Worm (Caenorhabditis elegans) whole organism, midembryonic: ENCODE results near the gene msp-33.
"Not testable (repeated sequence)": the region's sequence is repeated elsewhere in the genome, so short reads cannot be mapped to it uniquely, and the experiment has no call there.

Experiments used
- T22C8.4 ChIP-seq: fragments of 200-800 bp; sonication (Bioruptor generic); IDR thresholded peaks from 2 replicates; pipeline ENCODE4 v1.3.6; 2022; ENCODE audit warnings: missing genetic modification characterization, missing compliant biosample characterization
- cog-1 ChIP-seq: sonication (generic microtip); optimal IDR thresholded peaks from 2 replicates; lab custom pipeline; 2016; ENCODE audit warnings: missing genetic modification characterization, missing compliant biosample characterization
- flt-1 ChIP-seq: fragments of 200-800 bp; sonication (Bioruptor generic); IDR thresholded peaks from 2 replicates; pipeline ENCODE4 v1.3.6; 2022; ENCODE audit warnings: missing genetic modification characterization, missing compliant biosample characterization
- klf-2 ChIP-seq: fragments of 200-800 bp; sonication (Bioruptor generic); conservative IDR thresholded peaks from 2 replicates; pipeline ENCODE4 v1.3.6; 2022; ENCODE audit warnings: missing genetic modification reagents, missing genetic modification characterization, missing compliant biosample characterization
- med-1 ChIP-seq: sonication (generic microtip); optimal IDR thresholded peaks from 2 replicates; lab custom pipeline; 2017; ENCODE audit warnings: missing genetic modification characterization, mild to moderate bottlenecking, missing compliant biosample characterization, antibody characterized with exemption, missing genetic modification reagents; ENCODE audit not compliant: insufficient read depth
- ref-1 ChIP-seq: fragments of 200-800 bp; sonication (Bioruptor generic); conservative IDR thresholded peaks from 2 replicates; pipeline ENCODE4 v1.3.6; 2022; ENCODE audit warnings: missing genetic modification reagents, missing genetic modification characterization, missing compliant biosample characterization
- tab-1 ChIP-seq: fragments of 200-800 bp; sonication (Bioruptor generic); IDR thresholded peaks from 2 replicates; pipeline ENCODE4 v1.3.6; 2022; ENCODE audit warnings: missing genetic modification characterization, missing compliant biosample characterization
- ztf-23 ChIP-seq: fragments of 200-800 bp; sonication (Bioruptor generic); IDR thresholded peaks from 2 replicates; pipeline ENCODE4 v1.3.6; 2022; ENCODE audit warnings: missing genetic modification reagents, missing genetic modification characterization, missing compliant biosample characterization
- ztf-29 ChIP-seq: fragments of 200-800 bp; sonication (Bioruptor generic); IDR thresholded peaks from 2 replicates; pipeline ENCODE4 v1.3.6; 2022; ENCODE audit warnings: missing genetic modification reagents, missing genetic modification characterization, missing compliant biosample characterization

msp-33 gene

DNA sequence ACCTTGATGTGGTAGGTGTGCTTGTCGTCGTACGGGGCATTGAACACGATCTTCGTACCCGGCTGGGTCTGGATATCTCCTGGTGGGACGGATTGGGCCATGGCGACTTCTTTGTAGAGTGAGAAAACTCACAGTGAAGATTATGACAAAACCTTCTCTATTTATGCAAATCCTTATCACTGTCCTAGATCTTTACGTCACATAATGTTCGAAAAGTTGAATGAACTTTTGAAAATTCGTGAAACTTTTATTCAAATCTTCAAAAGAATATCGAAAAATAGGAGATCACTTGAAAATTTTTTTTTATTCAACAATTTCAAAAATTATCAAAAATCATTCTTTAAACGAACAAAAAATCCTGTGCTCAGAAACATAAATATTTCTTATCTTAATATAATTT, at the start of gene msp-33:
Gene msp-33 (minus strand): TSS at position 101 of the 400 bp plus-strand sequence.
- TF ChIP-seq ztf-29 (GFP tag; lab: Robert Waterston, UW) (no peak), T22C8.4 (GFP tag; lab: Robert Waterston, UW) (no peak), ztf-23 (no peak), tab-1 (no peak), ref-1 (GFP tag; lab: Robert Waterston, UW) (no peak), klf-2 (no peak), med-1 (no peak), cog-1 (tag; lab: Kevin White, UChicago) (no peak), flt-1 (GFP tag; lab: Robert Waterston, UW) (no peak)

DNA sequence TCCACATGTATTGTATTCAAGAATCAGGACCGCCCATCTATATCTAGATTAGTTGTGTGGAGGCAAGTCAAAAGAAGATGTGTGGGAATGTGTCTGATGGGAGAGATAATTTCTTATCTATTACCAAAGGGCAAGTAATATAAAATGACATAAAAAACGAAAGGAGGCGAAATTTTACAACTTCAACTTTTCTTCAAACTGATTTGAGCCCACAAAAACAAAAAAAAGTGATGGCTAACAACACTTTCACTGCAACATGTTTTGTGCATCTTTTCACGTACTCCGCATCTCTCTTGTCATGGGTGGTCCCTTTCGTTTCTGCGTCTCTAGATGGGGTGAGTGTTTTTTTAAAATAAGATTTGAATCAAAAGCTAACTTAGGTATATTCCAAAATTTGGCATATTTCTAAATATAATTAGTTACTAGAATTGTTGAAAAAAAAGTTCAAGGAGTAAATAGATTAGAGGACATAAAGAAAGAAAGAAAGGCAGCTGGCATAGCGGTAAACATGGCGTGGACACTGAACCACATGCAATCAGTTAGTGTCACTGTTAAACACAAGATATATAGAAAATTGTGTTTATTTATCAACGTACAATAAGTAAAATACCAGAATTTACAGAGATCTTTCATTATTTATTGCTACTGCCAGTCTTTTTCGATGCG, 49.2 kb upstream of the msp-33 start, which contains the start of gene ZK546.19:
Gene ZK546.19 (plus strand): TSS at position 186 of the 666 bp plus-strand sequence.
- TF ChIP-seq ztf-29 (GFP tag; lab: Robert Waterston, UW) (no peak), klf-2 (no peak), T22C8.4 (GFP tag; lab: Robert Waterston, UW) (no peak), cog-1 (tag; lab: Kevin White, UChicago) (no peak), flt-1 (GFP tag; lab: Robert Waterston, UW) (no peak), ref-1 (GFP tag; lab: Robert Waterston, UW) (no peak), ztf-23 (no peak), med-1 (no peak), tab-1 (no peak)

DNA sequence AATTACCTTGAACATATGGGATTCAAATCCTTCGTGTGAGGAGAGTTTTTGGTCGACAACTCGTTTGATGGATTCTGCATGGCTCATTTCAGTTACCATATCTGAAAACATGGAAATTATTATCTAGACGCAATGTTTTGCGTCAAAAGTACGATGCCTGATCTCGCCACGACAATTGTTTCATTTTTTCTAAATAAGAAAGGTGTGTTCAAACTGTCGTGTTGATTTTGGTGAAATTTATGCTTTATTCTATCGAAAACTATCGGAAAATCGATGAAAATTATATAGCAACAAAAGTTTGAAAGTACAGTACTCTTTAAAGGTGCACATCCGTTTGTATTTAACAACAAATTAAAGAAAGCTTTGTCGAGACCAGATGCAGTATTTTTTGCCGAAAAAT, 48.6 kb upstream of the msp-33 start, which contains the start of gene cblc-1:
Gene cblc-1 (minus strand): TSS at position 101 of the 400 bp plus-strand sequence.
- TF ChIP-seq ztf-23 (no peak), T22C8.4 (GFP tag; lab: Robert Waterston, UW) (no peak), tab-1 (no peak), flt-1 (GFP tag; lab: Robert Waterston, UW) (no peak), ztf-29 (GFP tag; lab: Robert Waterston, UW) (no peak), klf-2 (no peak), cog-1 (tag; lab: Kevin White, UChicago) (no peak), med-1 (no peak), ref-1 (GFP tag; lab: Robert Waterston, UW) (no peak)

DNA sequence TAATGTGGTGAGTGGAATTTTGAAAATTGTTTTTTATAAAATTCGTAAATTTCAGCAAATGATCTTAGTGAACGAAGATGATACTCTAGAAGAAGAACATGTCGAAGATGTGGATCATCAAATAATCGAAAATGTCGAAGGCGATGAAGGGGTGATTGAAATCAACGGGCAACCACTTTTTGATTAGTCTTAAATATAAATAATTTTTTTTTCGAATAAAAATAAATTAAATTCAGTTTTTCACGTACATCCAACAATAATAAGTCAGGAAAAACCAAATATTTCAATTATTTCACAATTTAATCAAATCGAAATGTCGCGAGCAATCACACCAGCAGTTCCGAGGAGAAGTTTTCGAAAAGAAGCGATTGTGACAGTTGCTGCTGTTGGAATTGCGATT, 45.2 kb upstream of the msp-33 start, which contains the start of gene ZK546.4:
Gene ZK546.4 (plus strand): TSS at position 301 of the 400 bp plus-strand sequence.
- TF ChIP-seq cog-1 (tag; lab: Kevin White, UChicago) (no peak), T22C8.4 (GFP tag; lab: Robert Waterston, UW) (no peak), flt-1 (GFP tag; lab: Robert Waterston, UW) (no peak), klf-2 (no peak), med-1 (no peak), ref-1 (GFP tag; lab: Robert Waterston, UW) (no peak), tab-1 (no peak), ztf-23 (no peak), ztf-29 (GFP tag; lab: Robert Waterston, UW) (no peak)

DNA sequence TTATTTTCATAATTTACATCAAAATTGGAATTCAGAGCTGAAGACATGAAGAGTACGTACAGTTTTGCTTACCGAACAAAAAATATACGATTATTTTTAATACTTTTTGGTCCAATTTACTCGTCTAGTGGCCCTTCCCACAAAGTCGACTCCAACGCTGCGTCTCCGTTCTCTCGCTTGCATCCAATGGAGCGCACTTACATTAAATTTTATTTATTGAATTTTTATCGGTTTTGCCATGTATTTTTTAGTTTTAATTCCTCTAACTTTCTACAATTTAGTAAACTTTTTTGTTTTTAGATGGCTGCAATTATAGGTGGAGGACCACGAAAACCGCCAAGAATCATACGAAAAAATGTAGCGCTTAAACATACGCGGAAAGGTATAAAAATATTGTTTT, 43.0 kb upstream of the msp-33 start, which contains the start of gene ZK546.5:
Gene ZK546.5 (plus strand): TSS at position 301 of the 400 bp plus-strand sequence.
- TF ChIP-seq ztf-29 (GFP tag; lab: Robert Waterston, UW), result no peak
- TF ChIP-seq med-1, result no peak
- TF ChIP-seq ref-1 (GFP tag; lab: Robert Waterston, UW), result no peak
- TF ChIP-seq cog-1 (tag; lab: Kevin White, UChicago), result no peak
- no peak for TF ChIP-seq T22C8.4 (GFP tag; lab: Robert Waterston, UW)
- TF ChIP-seq flt-1 (GFP tag; lab: Robert Waterston, UW), result no peak
- TF ChIP-seq tab-1, result no peak
- no peak for TF ChIP-seq ztf-23
- no peak for TF ChIP-seq klf-2

DNA sequence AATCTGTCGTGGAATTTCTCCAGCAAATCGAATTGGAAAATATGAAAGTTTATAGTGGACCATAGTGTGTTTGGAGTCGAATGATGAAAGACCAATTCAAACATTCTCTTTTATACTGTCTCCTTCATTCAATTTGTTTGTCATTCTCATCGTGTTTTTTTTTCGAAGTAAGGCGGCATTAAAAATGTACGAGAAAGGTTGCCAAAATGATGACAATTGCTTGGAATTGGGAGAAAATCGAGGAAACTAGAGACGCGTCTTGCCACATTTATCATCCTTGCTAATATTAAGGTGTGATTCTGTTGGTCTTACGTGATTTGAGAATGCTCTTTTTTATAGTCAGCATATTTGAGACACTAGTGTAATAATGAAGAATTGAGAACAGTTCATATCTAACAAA, 42.5 kb upstream of the msp-33 start, which contains the start of gene gst-30:
Gene gst-30 (minus strand): TSS at position 101 of the 400 bp plus-strand sequence.
- TF ChIP-seq cog-1 (tag; lab: Kevin White, UChicago), result no peak
- TF ChIP-seq flt-1 (GFP tag; lab: Robert Waterston, UW), result no peak
- no peak for TF ChIP-seq med-1
- no peak for TF ChIP-seq T22C8.4 (GFP tag; lab: Robert Waterston, UW)
- TF ChIP-seq klf-2, result no peak
- no peak for TF ChIP-seq ref-1 (GFP tag; lab: Robert Waterston, UW)
- TF ChIP-seq ztf-29 (GFP tag; lab: Robert Waterston, UW), result no peak
- no peak for TF ChIP-seq ztf-23
- no peak for TF ChIP-seq tab-1

DNA sequence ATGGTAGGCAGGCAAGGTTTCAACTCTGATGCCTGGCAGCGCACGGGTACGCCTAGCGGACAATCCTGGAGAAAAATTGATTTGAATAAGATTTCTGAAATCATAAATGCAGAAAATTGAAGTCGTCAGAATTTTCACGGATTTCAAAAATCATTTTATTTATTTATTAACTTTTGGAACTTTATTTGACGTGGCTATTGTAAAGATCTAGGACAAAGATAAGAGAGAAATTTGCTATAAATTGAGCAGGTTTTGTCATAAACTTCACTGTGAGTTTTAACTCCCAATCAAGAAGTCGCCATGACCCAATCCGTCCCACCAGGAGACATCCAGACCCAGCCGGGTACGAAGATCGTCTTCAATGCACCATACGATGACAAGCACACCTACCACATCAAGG, 40.2 kb upstream of the msp-33 start, which contains the start of gene msp-152:
Gene msp-152 (plus strand): TSS at position 301 of the 400 bp plus-strand sequence.
- not testable (repeated sequence) for TF ChIP-seq cog-1 (tag; lab: Kevin White, UChicago); ref-1 (GFP tag; lab: Robert Waterston, UW); tab-1

DNA sequence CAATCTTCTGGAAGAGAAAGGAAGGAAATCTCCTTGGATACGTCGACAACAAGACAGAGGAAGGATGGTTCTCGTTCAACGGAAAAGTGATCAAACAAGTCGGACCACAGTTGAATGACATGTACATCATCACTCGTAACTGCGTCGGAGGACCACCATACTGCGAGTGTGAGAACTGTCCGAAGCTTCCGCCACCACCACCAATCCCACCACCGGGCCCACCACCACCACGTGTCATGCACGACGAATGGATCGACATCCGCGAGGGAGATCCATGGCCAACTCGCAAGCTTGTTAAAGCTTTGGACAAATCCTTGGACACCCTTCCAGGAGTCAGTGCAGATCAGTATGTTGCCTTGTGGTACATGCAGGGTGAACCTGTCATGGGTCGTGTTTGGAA, 38.8 kb upstream of the msp-33 start:
- TF ChIP-seq ztf-29 (GFP tag; lab: Robert Waterston, UW), result no peak
- 0 out of 2 replicates have a peak, but pooled peaks have one; percentile 25 for TF ChIP-seq ztf-23
- TF ChIP-seq T22C8.4 (GFP tag; lab: Robert Waterston, UW), result no peak
- TF ChIP-seq ref-1 (GFP tag; lab: Robert Waterston, UW), result no peak
- no peak for TF ChIP-seq med-1
- no peak for TF ChIP-seq cog-1 (tag; lab: Kevin White, UChicago)

DNA sequence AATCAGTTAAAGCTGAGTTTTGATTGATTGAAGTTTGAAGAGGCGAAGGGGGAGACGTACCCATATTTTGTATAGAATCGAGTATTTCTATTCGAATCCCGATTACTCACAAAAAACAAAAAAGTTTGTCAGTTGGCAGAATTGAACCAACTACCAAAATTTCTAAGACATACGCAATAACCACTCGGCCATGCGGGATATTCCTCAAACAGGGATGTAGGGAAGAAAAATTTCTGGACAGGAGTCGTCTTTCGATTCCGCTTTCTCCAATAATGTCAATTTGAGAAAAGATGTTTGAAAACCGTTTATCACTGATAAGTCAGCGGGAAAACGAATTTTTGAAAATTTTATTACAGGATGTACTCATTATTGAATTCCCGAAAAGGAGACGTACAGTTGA, 35.9 kb upstream of the msp-33 start:
- TF ChIP-seq flt-1 (GFP tag; lab: Robert Waterston, UW) (peak; percentile 75), ref-1 (GFP tag; lab: Robert Waterston, UW) (peak; percentile 49; the same call in 1 of the 2 replicates), tab-1 (peak; percentile 77; the same call in 1 of the 2 replicates)

DNA sequence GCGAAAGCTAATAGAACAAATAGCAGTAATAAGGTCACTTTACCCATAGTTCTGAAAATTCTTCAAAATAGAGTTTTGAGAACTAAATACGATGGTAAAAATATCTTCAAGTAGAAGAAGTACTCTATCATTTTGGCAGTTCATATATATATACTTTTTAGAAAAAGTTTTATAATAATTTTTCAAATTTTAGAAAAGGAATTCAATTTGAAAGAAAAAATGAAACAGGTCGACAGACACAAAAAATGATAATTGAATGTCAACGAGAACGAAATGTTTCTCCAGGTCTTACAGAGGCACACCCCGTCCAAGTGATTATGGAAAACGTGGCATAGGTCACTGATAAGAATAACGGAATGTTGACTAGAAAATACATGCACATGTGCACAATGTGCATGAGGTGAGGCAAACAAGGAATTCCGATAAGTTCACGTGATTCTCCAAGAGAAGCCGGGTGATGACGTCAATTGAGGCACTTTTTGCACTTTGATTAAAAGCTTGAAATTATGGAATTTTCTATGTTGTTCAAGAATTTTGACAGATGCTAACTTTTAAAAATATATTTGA, 32.8 kb upstream of the msp-33 start, which contains the start of gene aagr-2:
Gene aagr-2 (minus strand): TSS at position 51 of the 567 bp plus-strand sequence.
- no peak for TF ChIP-seq klf-2
- TF ChIP-seq flt-1 (GFP tag; lab: Robert Waterston, UW), result no peak
- TF ChIP-seq med-1, result no peak
- TF ChIP-seq ztf-23, result no peak
- no peak for TF ChIP-seq ztf-29 (GFP tag; lab: Robert Waterston, UW)
- no peak for TF ChIP-seq T22C8.4 (GFP tag; lab: Robert Waterston, UW)
- no peak for TF ChIP-seq cog-1 (tag; lab: Kevin White, UChicago)
